Fruit fly (Drosophila melanogaster): ENCODE results near the gene mei-38.

mei-38 gene

DNA sequence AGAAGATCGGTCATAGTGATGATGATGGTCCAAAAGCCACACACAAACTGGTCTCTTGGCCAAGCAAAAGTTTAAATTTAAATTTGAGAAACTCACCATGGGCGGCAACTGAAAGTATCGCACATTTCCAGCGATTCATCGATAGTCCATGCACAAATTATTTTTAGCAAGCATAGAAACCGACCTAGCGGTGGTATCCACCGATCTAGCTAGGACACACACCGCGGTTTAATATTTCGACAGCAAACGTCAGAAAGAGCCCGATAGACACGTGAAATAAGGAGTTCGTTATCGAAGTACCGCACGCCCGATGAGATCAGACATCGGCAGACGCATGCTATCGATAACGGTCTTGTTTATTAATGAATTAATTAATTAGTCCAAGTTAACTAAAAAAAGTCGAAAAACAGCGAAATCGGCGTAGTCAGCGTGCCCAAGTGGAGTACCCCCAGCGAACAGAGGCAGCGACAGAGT, 35.9 kb downstream of the mei-38 start, which contains the start of gene CG14795 (continued):
- TF ChIP-seq sc (optimal IDR thresholded peaks at IDR 0.05), result no peak
- TF ChIP-seq sc (GFP tag; optimal IDR thresholded peaks at IDR 0.05), result no peak
- peak; percentile 4 for TF ChIP-seq Nf-YB (GFP tag; optimal IDR thresholded peaks at IDR 0.05)
- no peak for TF ChIP-seq CG30431 (GFP tag; optimal IDR thresholded peaks at IDR 0.05)
- peak; percentile 38 for TF ChIP-seq CG3995 (GFP tag; optimal IDR thresholded peaks at IDR 0.05)
- no peak for TF ChIP-seq ttk (GFP tag; IDR thresholded peaks at IDR 0.05)
- TF ChIP-seq kay (GFP tag; optimal IDR thresholded peaks at IDR 0.05), result no peak
- TF ChIP-seq CG8924 (tag; optimal IDR thresholded peaks at IDR 0.05), result peak; percentile 60
- TF ChIP-seq CG9609 (GFP tag; optimal IDR thresholded peaks at IDR 0.05), result peak; percentile 44
- peak; percentile 72 for TF ChIP-seq CG9932 (GFP tag; IDR thresholded peaks at IDR 0.05)
- no peak for TF ChIP-seq chm (GFP tag; IDR thresholded peaks at IDR 0.05)
- peak; percentile 23 for TF ChIP-seq CG12391 (tag; optimal IDR thresholded peaks at IDR 0.05)
- TF ChIP-seq al (GFP tag; IDR thresholded peaks at IDR 0.05), result no peak
- TF ChIP-seq CG14667 (GFP tag; IDR thresholded peaks at IDR 0.05), result no peak
- peak; percentile 25 for TF ChIP-seq caup (GFP tag; optimal IDR thresholded peaks at IDR 0.05; ENCODE audit: severe bottlenecking)
- no peak for TF ChIP-seq lov (optimal IDR thresholded peaks at IDR 0.05)
- no peak for TF ChIP-seq lov (GFP tag; IDR thresholded peaks at IDR 0.05)
- peak; percentile 69; the same call in 2 of the 3 replicates for TF ChIP-seq CG11560 (tag; IDR thresholded peaks at IDR 0.05)
- no peak for TF ChIP-seq pfk (GFP tag; optimal IDR thresholded peaks at IDR 0.05)
- TF ChIP-seq ci (GFP tag; IDR thresholded peaks at IDR 0.05), result peak; percentile 71; the same call in 2 of the 3 replicates
- peak; percentile 8 for TF ChIP-seq Atf3 (GFP tag; optimal IDR thresholded peaks at IDR 0.05)
- TF ChIP-seq Chrac-16 (GFP tag; optimal IDR thresholded peaks at IDR 0.05), result no peak
- TF ChIP-seq pita (GFP tag; optimal IDR thresholded peaks at IDR 0.05), result peak; percentile 97
- TF ChIP-seq pan (optimal IDR thresholded peaks at IDR 0.05), result no peak
- no peak for TF ChIP-seq pan (GFP tag; optimal IDR thresholded peaks at IDR 0.05 in 1 of 2, IDR thresholded peaks at IDR 0.05 in 1 of 2)
- peak; percentile 3 for TF ChIP-seq CG7556 (GFP tag; optimal IDR thresholded peaks at IDR 0.05)
- TF ChIP-seq tna (GFP tag; IDR thresholded peaks at IDR 0.05; ENCODE audit: partially characterized antibody), result peak; percentile 96
- no peak for TF ChIP-seq klu (GFP tag; IDR thresholded peaks at IDR 0.05)
- TF ChIP-seq nerfin-1 (tag; optimal IDR thresholded peaks at IDR 0.05), result peak; percentile 13
- TF ChIP-seq Drgx (GFP tag; IDR thresholded peaks at IDR 0.05), result no peak
- TF ChIP-seq toy (GFP tag; IDR thresholded peaks at IDR 0.05), result no peak
- TF ChIP-seq hkb (optimal IDR thresholded peaks at IDR 0.05), result peak; percentile 65
- TF ChIP-seq hkb (GFP tag; IDR thresholded peaks at IDR 0.05), result no peak
- TF ChIP-seq ac (GFP tag; optimal IDR thresholded peaks at IDR 0.05), result no peak
- TF ChIP-seq dysf (GFP tag; IDR thresholded peaks at IDR 0.05), result no peak
- TF ChIP-seq Xrp1 (GFP tag; IDR thresholded peaks at IDR 0.05), result peak; percentile 41; the same call in 1 of the 2 replicates
- TF ChIP-seq PHDP (tag; optimal IDR thresholded peaks at IDR 0.05), result peak; percentile 27
- peak; percentile 99 for TF ChIP-seq Dref (GFP tag; IDR thresholded peaks at IDR 0.05)
- TF ChIP-seq Blimp-1 (GFP tag; optimal IDR thresholded peaks at IDR 0.05), result peak; percentile 4
- TF ChIP-seq CG13424 (tag; optimal IDR thresholded peaks at IDR 0.05), result peak; percentile 45
- TF ChIP-seq CG17829 (tag; optimal IDR thresholded peaks at IDR 0.05), result peak; percentile 88
- peak; percentile 97 for TF ChIP-seq amos (GFP tag; IDR thresholded peaks at IDR 0.05; ENCODE audit: partially characterized antibody)
- peak; percentile 29 for TF ChIP-seq CG17359 (tag; optimal IDR thresholded peaks at IDR 0.05)
- peak; percentile 97 for TF ChIP-seq CG13287 (GFP tag; IDR thresholded peaks at IDR 0.05; ENCODE audit: partially characterized antibody)
